Fruit fly (Drosophila melanogaster) whole organism, embryonic: Measurements from ENCODE around the gene CG43293.

Source experiments
- Aef1 ChIP-seq: fragments of 200-800 bp; sonication (Bioruptor generic); IDR thresholded peaks from 3 replicates; pipeline ENCODE4 v1.3.6; 2022; ENCODE audit warnings: missing biosample characterization, missing genetic modification characterization
- Antp ChIP-seq: fragments of 200-800 bp; sonication (Bioruptor generic); optimal IDR thresholded peaks from 3 replicates; lab custom pipeline; 2016; ENCODE audit warnings: missing biosample characterization, missing genetic modification characterization
- Bteb2 ChIP-seq: fragments of 200-800 bp; sonication (Bioruptor generic); optimal IDR thresholded peaks from 2 replicates; lab custom pipeline; 2016; ENCODE audit warnings: missing biosample characterization, missing genetic modification characterization
- CG10274 ChIP-seq: fragments of 200-800 bp; sonication (Bioruptor generic); optimal IDR thresholded peaks from 3 replicates; lab custom pipeline; 2017; ENCODE audit warnings: missing biosample characterization, mild to moderate bottlenecking, missing genetic modification characterization
- CG10654 ChIP-seq: fragments of 200-800 bp; sonication (Bioruptor generic); optimal IDR thresholded peaks from 2 replicates; lab custom pipeline; 2016; ENCODE audit warnings: missing biosample characterization, missing genetic modification characterization
- CG11093 ChIP-seq: fragments of 200-800 bp; sonication (Bioruptor generic); IDR thresholded peaks from 3 replicates; pipeline ENCODE4 v1.3.6; 2022; ENCODE audit warnings: missing biosample characterization, missing genetic modification characterization
- CG11504 ChIP-seq: fragments of 200-800 bp; sonication (Bioruptor generic); optimal IDR thresholded peaks from 3 replicates; lab custom pipeline; 2019; ENCODE audit warnings: missing biosample characterization, mild to moderate bottlenecking, missing genetic modification characterization, moderate library complexity
- CG11560 ChIP-seq: fragments of 200-800 bp; sonication (Bioruptor generic); IDR thresholded peaks from 3 replicates; pipeline ENCODE4 v1.3.6; 2022; ENCODE audit warnings: missing biosample characterization, missing genetic modification characterization
- CG13775 ChIP-seq: fragments of 200-800 bp; sonication (Bioruptor generic); optimal IDR thresholded peaks from 3 replicates; lab custom pipeline; 2017; ENCODE audit warnings: missing biosample characterization, mild to moderate bottlenecking, missing genetic modification characterization
- CG14441 ChIP-seq: fragments of 200-800 bp; sonication (Bioruptor generic); IDR thresholded peaks from 2 replicates; pipeline ENCODE4 v1.3.6; 2022; ENCODE audit warnings: missing biosample characterization, missing genetic modification characterization
- CG15479 ChIP-seq: fragments of 200-800 bp; sonication (Bioruptor generic); optimal IDR thresholded peaks from 3 replicates; lab custom pipeline; 2019; ENCODE audit warnings: missing biosample characterization, mild to moderate bottlenecking, missing genetic modification characterization, moderate library complexity
- CG17385 ChIP-seq: fragments of 200-800 bp; sonication (Bioruptor generic); optimal IDR thresholded peaks from 3 replicates; lab custom pipeline; 2018; ENCODE audit warnings: missing biosample characterization, mild to moderate bottlenecking, missing genetic modification characterization
- CG17802 ChIP-seq: fragments of 200-800 bp; sonication (Bioruptor generic); optimal IDR thresholded peaks from 2 replicates; lab custom pipeline; 2018; ENCODE audit warnings: missing biosample characterization, mild to moderate bottlenecking, missing genetic modification characterization, moderate library complexity
- CG17829 ChIP-seq: fragments of 200-800 bp; optimal IDR thresholded peaks from 2 replicates; lab custom pipeline; 2019; ENCODE audit warnings: missing biosample characterization, mild to moderate bottlenecking, missing genetic modification characterization, moderate library complexity
- CG18764 ChIP-seq: fragments of 200-800 bp; sonication (Bioruptor generic); optimal IDR thresholded peaks from 3 replicates; lab custom pipeline; 2016; ENCODE audit warnings: missing biosample characterization, missing genetic modification characterization
- CG3163 ChIP-seq: fragments of 200-800 bp; sonication (Bioruptor generic); optimal IDR thresholded peaks from 3 replicates; lab custom pipeline; 2016; ENCODE audit warnings: missing biosample characterization, missing genetic modification characterization
- CG33557 ChIP-seq: fragments of 200-800 bp; sonication (Bioruptor generic); optimal IDR thresholded peaks from 2 replicates; lab custom pipeline; 2019; ENCODE audit warnings: missing biosample characterization, mild to moderate bottlenecking, missing genetic modification characterization, moderate library complexity
- CG6254 ChIP-seq: fragments of 200-800 bp; sonication (Bioruptor generic); optimal IDR thresholded peaks from 3 replicates; lab custom pipeline; 2017; ENCODE audit warnings: mild to moderate bottlenecking, missing biosample characterization, missing genetic modification reagents, missing genetic modification characterization
- CG6813 ChIP-seq: fragments of 200-800 bp; sonication (Bioruptor generic); optimal IDR thresholded peaks from 2 replicates; lab custom pipeline; 2017; ENCODE audit warnings: missing biosample characterization, missing genetic modification characterization, mild to moderate bottlenecking, moderate library complexity, missing genetic modification reagents
- CG7271 ChIP-seq: fragments of 200-800 bp; sonication (Bioruptor generic); optimal IDR thresholded peaks from 2 replicates; lab custom pipeline; 2018; ENCODE audit warnings: missing biosample characterization, mild to moderate bottlenecking, missing genetic modification characterization, moderate library complexity
- CG9437 ChIP-seq: fragments of 200-800 bp; sonication (Bioruptor generic); optimal IDR thresholded peaks from 2 replicates; lab custom pipeline; 2018; ENCODE audit warnings: missing biosample characterization, mild to moderate bottlenecking, missing genetic modification characterization
- CG9797 ChIP-seq: fragments of 200-800 bp; sonication (Bioruptor generic); optimal IDR thresholded peaks from 3 replicates; lab custom pipeline; 2018; ENCODE audit warnings: missing biosample characterization, mild to moderate bottlenecking, missing genetic modification characterization
- CG9876 ChIP-seq: fragments of 200-800 bp; sonication (Bioruptor generic); optimal IDR thresholded peaks from 2 replicates; lab custom pipeline; 2016; ENCODE audit warnings: missing biosample characterization, missing genetic modification characterization
- CHES-1-like ChIP-seq: fragments of 200-800 bp; sonication (Bioruptor generic); optimal IDR thresholded peaks from 2 replicates; lab custom pipeline; 2016; ENCODE audit warnings: missing biosample characterization, missing genetic modification characterization
- Camta ChIP-seq: fragments of 200-800 bp; sonication (Bioruptor generic); optimal IDR thresholded peaks from 2 replicates; lab custom pipeline; 2016; ENCODE audit warnings: missing biosample characterization, missing genetic modification characterization
- Dfd ChIP-seq, 2 experiments: fragments of >200 bp; optimal IDR thresholded peaks; 2 replicates each; lab custom pipeline; 2017; ENCODE audit warnings: missing biosample characterization in 2 of 2, missing genetic modification characterization in 2 of 2
- Dll ChIP-seq: fragments of 200-800 bp; sonication (Bioruptor generic); IDR thresholded peaks from 4 replicates; pipeline ENCODE4 v1.3.6; 2022; ENCODE audit warnings: missing biosample characterization, missing genetic modification characterization; ENCODE audit not compliant: partially characterized antibody
- Eip74EF ChIP-seq, 2 experiments: fragments of 200-800 bp in 1 of 2; fragments of >200 bp in 1 of 2; sonication (Bioruptor generic) in 1 of 2; optimal IDR thresholded peaks; 2 replicates each; lab custom pipeline; 2017 to 2019; ENCODE audit warnings: missing biosample characterization in 2 of 2, missing genetic modification characterization in 2 of 2, mild to moderate bottlenecking in 1 of 2, moderate library complexity in 1 of 2
- HLH4C ChIP-seq: fragments of 200-800 bp; sonication (Bioruptor generic); IDR thresholded peaks from 3 replicates; pipeline ENCODE4 v1.3.6; 2022; ENCODE audit warnings: missing biosample characterization, missing genetic modification characterization; ENCODE audit not compliant: partially characterized antibody
- Mes4 ChIP-seq: fragments of 200-800 bp; sonication (Bioruptor generic); optimal IDR thresholded peaks from 2 replicates; lab custom pipeline; 2016; ENCODE audit warnings: missing biosample characterization, missing genetic modification characterization
- Side ChIP-seq: fragments of 200-800 bp; sonication (Bioruptor generic); optimal IDR thresholded peaks from 2 replicates; lab custom pipeline; 2016; ENCODE audit warnings: missing biosample characterization, missing genetic modification characterization
- ara ChIP-seq: fragments of 200-800 bp; sonication (Bioruptor generic); IDR thresholded peaks from 2 replicates; pipeline ENCODE4 v1.3.6; 2022; ENCODE audit warnings: missing biosample characterization, missing genetic modification characterization
- cato ChIP-seq: fragments of 200-800 bp; sonication (Bioruptor generic); optimal IDR thresholded peaks from 2 replicates; lab custom pipeline; 2016; ENCODE audit warnings: missing biosample characterization, missing genetic modification characterization, borderline replicate concordance
- dmrt99B ChIP-seq: fragments of 200-800 bp; sonication (Bioruptor generic); optimal IDR thresholded peaks from 2 replicates; lab custom pipeline; 2018; ENCODE audit warnings: missing biosample characterization, mild to moderate bottlenecking, missing genetic modification characterization, moderate library complexity
- dpn ChIP-seq, 2 experiments: fragments of 200-800 bp; sonication (Bioruptor generic); optimal IDR thresholded peaks; 3 replicates each; lab custom pipeline; 2016; ENCODE audit warnings: missing biosample characterization in 2 of 2, missing genetic modification characterization in 2 of 2
- eve ChIP-seq, 2 experiments: fragments of >200 bp; optimal IDR thresholded peaks; 2 replicates each; lab custom pipeline; 2017; ENCODE audit warnings: missing biosample characterization in 2 of 2, missing genetic modification characterization in 2 of 2
- fd64A ChIP-seq: fragments of 200-800 bp; sonication (Bioruptor generic); optimal IDR thresholded peaks from 3 replicates; lab custom pipeline; 2018; ENCODE audit warnings: missing biosample characterization, mild to moderate bottlenecking, missing genetic modification characterization
- fu2 ChIP-seq: fragments of 200-800 bp; sonication (Bioruptor generic); optimal IDR thresholded peaks from 2 replicates; lab custom pipeline; 2016; ENCODE audit warnings: missing biosample characterization, missing genetic modification characterization
- gsb ChIP-seq: fragments of 200-800 bp; sonication (Bioruptor generic); IDR thresholded peaks from 2 replicates; pipeline ENCODE4 v1.3.6; 2022; ENCODE audit warnings: missing biosample characterization, missing genetic modification characterization
- ham ChIP-seq: fragments of 200-800 bp; sonication (Bioruptor generic); IDR thresholded peaks from 2 replicates; pipeline ENCODE4 v1.3.6; 2022; ENCODE audit warnings: missing biosample characterization, missing genetic modification characterization
- insv ChIP-seq, 2 experiments: fragments of 200-800 bp; sonication (Bioruptor generic); optimal IDR thresholded peaks; 3 replicates each; lab custom pipeline; 2016 to 2018; ENCODE audit warnings: missing biosample characterization in 2 of 2, missing genetic modification characterization in 2 of 2
- kah ChIP-seq: fragments of 200-800 bp; sonication (Bioruptor generic); optimal IDR thresholded peaks from 2 replicates; lab custom pipeline; 2018; ENCODE audit warnings: missing biosample characterization, mild to moderate bottlenecking, missing genetic modification characterization
- nerfin-2 ChIP-seq: fragments of 200-800 bp; sonication (Bioruptor generic); IDR thresholded peaks from 2 replicates; pipeline ENCODE4 v1.3.6; 2022; ENCODE audit warnings: missing biosample characterization, missing genetic modification characterization; ENCODE audit not compliant: partially characterized antibody
- rib ChIP-seq: fragments of 200-800 bp; sonication (Bioruptor generic); IDR thresholded peaks from 2 replicates; pipeline ENCODE4 v1.3.6; 2022; ENCODE audit warnings: missing biosample characterization, missing genetic modification characterization
- ro ChIP-seq: fragments of 200-800 bp; sonication (Bioruptor generic); IDR thresholded peaks from 2 replicates; pipeline ENCODE4 v1.3.6; 2022; ENCODE audit warnings: missing biosample characterization, missing genetic modification characterization
- row ChIP-seq: fragments of 200-800 bp; sonication (Bioruptor generic); IDR thresholded peaks from 3 replicates; pipeline ENCODE4 v1.3.6; 2022; ENCODE audit warnings: missing biosample characterization, missing genetic modification characterization
- sd ChIP-seq: fragments of 200-800 bp; sonication (Bioruptor generic); optimal IDR thresholded peaks from 3 replicates; lab custom pipeline; 2018; ENCODE audit warnings: missing biosample characterization, mild to moderate bottlenecking, missing genetic modification characterization, moderate library complexity
- seq ChIP-seq: fragments of 200-800 bp; sonication (Bioruptor generic); IDR thresholded peaks from 2 replicates; pipeline ENCODE4 v1.3.6; 2022; ENCODE audit warnings: missing biosample characterization, missing genetic modification characterization
- ttk ChIP-seq: fragments of 200-800 bp; sonication (Bioruptor generic); IDR thresholded peaks from 2 replicates; pipeline ENCODE4 v2.1.2; 2022; ENCODE audit warnings: missing biosample characterization, missing genetic modification characterization
- tup ChIP-seq: fragments of 200-800 bp; sonication (Bioruptor generic); optimal IDR thresholded peaks from 2 replicates; lab custom pipeline; 2016; ENCODE audit warnings: missing biosample characterization, mild to moderate bottlenecking, missing genetic modification characterization, moderate library complexity

Gene CG43293

dm6 chr3L:6181776-6182175 lies 3.2 kb upstream of the CG43293 start, which contains the start of gene CG10274 (continued):
- TF ChIP-seq CG11560 (tag; lab: Robert Waterston, UW) (0 out of 3 replicates have a peak, but pooled peaks have one; percentile 23), kah (GFP tag; lab: Kevin White, UChicago) (no peak), ham (GFP tag; lab: Robert Waterston, UW) (no peak), rib (GFP tag; lab: Robert Waterston, UW) (0 out of 2 replicates have a peak, but pooled peaks have one; percentile 31), CG11093 (GFP tag; lab: Robert Waterston, UW) (no peak), sd (tag; lab: Kevin White, UChicago) (peak; percentile 98), CG6254 (GFP tag; lab: Kevin White, UChicago) (no peak), CHES-1-like (GFP tag; lab: Kevin White, UChicago) (peak; percentile 79), gsb (no peak; the same call in 1 of the 2 replicates), CG33557 (GFP tag; lab: Kevin White, UChicago) (peak; percentile 73), dpn (GFP tag; optimal IDR thresholded peaks at IDR 0.05; lab: Kevin White, UChicago) (peak; percentile 72 to 81), insv (GFP tag; optimal IDR thresholded peaks at IDR 0.05; lab: Kevin White, UChicago) (peak in 1 of 2 experiments; percentile 31), fd64A (GFP tag; lab: Kevin White, UChicago) (no peak), eve (GFP tag; optimal IDR thresholded peaks at IDR 0.05; lab: Kevin White, UChicago) (no peak), Bteb2 (GFP tag; lab: Kevin White, UChicago) (peak; percentile 75), Camta (GFP tag; lab: Kevin White, UChicago) (peak; percentile 70), CG10274 (GFP tag; lab: Kevin White, UChicago) (peak; percentile 56), Aef1 (peak; percentile 61), row (GFP tag; lab: Robert Waterston, UW) (peak; percentile 97), CG6813 (GFP tag; lab: Kevin White, UChicago) (no peak), ara (GFP tag; lab: Robert Waterston, UW) (no peak), CG17385 (GFP tag; lab: Kevin White, UChicago) (no peak), CG7271 (tag; lab: Kevin White, UChicago) (peak; percentile 33), Dll (GFP tag; lab: Robert Waterston, UW) (no peak), CG17802 (tag; lab: Kevin White, UChicago) (peak; percentile 38), Side (GFP tag; lab: Kevin White, UChicago) (peak; percentile 58), HLH4C (GFP tag; lab: Robert Waterston, UW) (no peak), CG9437 (peak; percentile 67), CG17829 (tag; lab: Kevin White, UChicago) (peak; percentile 78), CG18764 (GFP tag; lab: Kevin White, UChicago) (peak; percentile 72), ttk (peak; percentile 19; the same call in 1 of the 2 replicates), nerfin-2 (GFP tag; lab: Robert Waterston, UW) (no peak), ro (GFP tag; lab: Robert Waterston, UW) (peak; percentile 48; the same call in 1 of the 2 replicates), seq (GFP tag; lab: Robert Waterston, UW) (no peak), CG11504 (tag; lab: Kevin White, UChicago) (no peak), CG13775 (GFP tag; lab: Kevin White, UChicago) (peak; percentile 83), Dfd (GFP tag; optimal IDR thresholded peaks at IDR 0.05; lab: Kevin White, UChicago) (no peak), Eip74EF (GFP tag; optimal IDR thresholded peaks at IDR 0.05; lab: Kevin White, UChicago) (no peak), tup (GFP tag; lab: Kevin White, UChicago) (no peak), Mes4 (peak; percentile 55), CG9797 (peak; percentile 24), dmrt99B (tag; lab: Kevin White, UChicago) (no peak), fu2 (GFP tag; lab: Kevin White, UChicago) (peak; percentile 71), CG10654 (GFP tag; lab: Kevin White, UChicago) (peak; percentile 68), CG15479 (GFP tag; lab: Kevin White, UChicago) (no peak), cato (peak; percentile 56), CG3163 (peak; percentile 15), CG9876 (peak; percentile 56), CG14441 (GFP tag; lab: Robert Waterston, UW) (peak; percentile 61), Antp (GFP tag; lab: Kevin White, UChicago) (peak; percentile 51)
